Worm (Caenorhabditis elegans) whole organism, midembryonic: ENCODE results near the gene srh-268.

Experiments used
- T22C8.4 ChIP-seq: fragments of 200-800 bp; sonication (Bioruptor generic); IDR thresholded peaks from 2 replicates; pipeline ENCODE4 v1.3.6; 2022; ENCODE audit warnings: missing genetic modification characterization, missing compliant biosample characterization
- cog-1 ChIP-seq: sonication (generic microtip); optimal IDR thresholded peaks from 2 replicates; lab custom pipeline; 2016; ENCODE audit warnings: missing genetic modification characterization, missing compliant biosample characterization
- flt-1 ChIP-seq: fragments of 200-800 bp; sonication (Bioruptor generic); IDR thresholded peaks from 2 replicates; pipeline ENCODE4 v1.3.6; 2022; ENCODE audit warnings: missing genetic modification characterization, missing compliant biosample characterization
- klf-2 ChIP-seq: fragments of 200-800 bp; sonication (Bioruptor generic); conservative IDR thresholded peaks from 2 replicates; pipeline ENCODE4 v1.3.6; 2022; ENCODE audit warnings: missing genetic modification reagents, missing genetic modification characterization, missing compliant biosample characterization
- med-1 ChIP-seq: sonication (generic microtip); optimal IDR thresholded peaks from 2 replicates; lab custom pipeline; 2017; ENCODE audit warnings: missing genetic modification characterization, mild to moderate bottlenecking, missing compliant biosample characterization, antibody characterized with exemption, missing genetic modification reagents; ENCODE audit not compliant: insufficient read depth
- ref-1 ChIP-seq: fragments of 200-800 bp; sonication (Bioruptor generic); conservative IDR thresholded peaks from 2 replicates; pipeline ENCODE4 v1.3.6; 2022; ENCODE audit warnings: missing genetic modification reagents, missing genetic modification characterization, missing compliant biosample characterization
- tab-1 ChIP-seq: fragments of 200-800 bp; sonication (Bioruptor generic); IDR thresholded peaks from 2 replicates; pipeline ENCODE4 v1.3.6; 2022; ENCODE audit warnings: missing genetic modification characterization, missing compliant biosample characterization
- ztf-23 ChIP-seq: fragments of 200-800 bp; sonication (Bioruptor generic); IDR thresholded peaks from 2 replicates; pipeline ENCODE4 v1.3.6; 2022; ENCODE audit warnings: missing genetic modification reagents, missing genetic modification characterization, missing compliant biosample characterization
- ztf-29 ChIP-seq: fragments of 200-800 bp; sonication (Bioruptor generic); IDR thresholded peaks from 2 replicates; pipeline ENCODE4 v1.3.6; 2022; ENCODE audit warnings: missing genetic modification reagents, missing genetic modification characterization, missing compliant biosample characterization

srh-268 gene

DNA sequence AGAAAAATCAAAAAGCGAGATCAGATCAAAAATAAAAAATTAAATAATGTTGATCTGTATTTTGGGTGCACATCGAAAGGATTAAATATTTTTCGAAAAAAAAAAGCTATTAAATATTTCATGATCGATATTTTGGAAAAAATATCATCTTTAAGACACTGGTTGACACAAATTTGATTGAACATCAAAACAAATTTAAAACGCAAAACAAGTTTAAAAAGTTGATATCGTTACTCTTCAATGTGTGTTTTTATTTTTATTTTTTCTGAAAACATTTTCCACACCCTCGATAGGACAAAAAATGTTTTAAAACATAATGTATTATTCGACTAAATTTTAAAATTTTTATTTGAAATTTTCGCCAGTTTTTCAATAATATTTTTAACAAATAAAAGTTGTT, 1.1 kb upstream of the srh-268 start, which contains the start of gene C54F6.12:
Gene C54F6.12 (minus strand): TSS at position 101 of the 400 bp plus-strand sequence.
- TF ChIP-seq T22C8.4 (GFP tag; lab: Robert Waterston, UW), result no peak
- TF ChIP-seq ref-1 (GFP tag; lab: Robert Waterston, UW), result no peak
- no peak for TF ChIP-seq tab-1 (GFP tag; lab: Robert Waterston, UW)
- TF ChIP-seq flt-1, result no peak
- TF ChIP-seq ztf-29 (GFP tag; lab: Robert Waterston, UW), result no peak
- TF ChIP-seq klf-2, result no peak
- TF ChIP-seq ztf-23 (GFP tag; lab: Robert Waterston, UW), result no peak
- no peak for TF ChIP-seq med-1
- no peak for TF ChIP-seq cog-1 (tag; lab: Kevin White, UChicago)

ce11 chrV:7543728-7544127, 4.6 kb downstream of the srh-268 start:
- no peak for TF ChIP-seq tab-1 (GFP tag; lab: Robert Waterston, UW)
- no peak for TF ChIP-seq ztf-29 (GFP tag; lab: Robert Waterston, UW)
- TF ChIP-seq ref-1 (GFP tag; lab: Robert Waterston, UW), result no peak
- no peak for TF ChIP-seq klf-2
- no peak for TF ChIP-seq flt-1
- TF ChIP-seq cog-1 (tag; lab: Kevin White, UChicago), result no peak
- TF ChIP-seq T22C8.4 (GFP tag; lab: Robert Waterston, UW), result no peak
- TF ChIP-seq ztf-23 (GFP tag; lab: Robert Waterston, UW), result no peak
- no peak for TF ChIP-seq med-1

DNA sequence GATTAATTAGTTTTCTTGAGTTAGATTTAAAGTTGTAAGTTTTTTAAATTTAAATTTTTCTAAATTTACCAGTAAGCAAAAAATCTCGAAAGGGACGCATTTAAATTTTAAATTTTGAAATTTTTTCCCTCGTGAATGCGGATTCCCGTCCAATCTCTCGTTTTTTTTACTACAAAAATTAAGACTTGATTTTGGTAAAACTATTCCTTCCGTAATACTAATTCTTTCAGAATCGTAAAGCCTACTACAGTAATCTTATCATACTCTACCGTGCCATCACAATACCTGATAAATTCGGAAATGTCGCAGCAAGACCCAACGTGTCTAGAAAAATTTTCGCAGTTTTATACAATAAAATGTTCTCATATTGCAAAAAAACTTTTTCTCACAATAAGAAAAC, 6.1 kb downstream of the srh-268 start, which contains the start of the genes C54F6.19 and nhx-3:
Gene C54F6.19 (plus strand): TSS at position 301 of the 400 bp plus-strand sequence.
Gene nhx-3 (minus strand): TSS at position 337 of the 400 bp plus-strand sequence.
- no peak for TF ChIP-seq med-1
- TF ChIP-seq cog-1 (tag; lab: Kevin White, UChicago), result no peak
- TF ChIP-seq flt-1, result no peak
- TF ChIP-seq T22C8.4 (GFP tag; lab: Robert Waterston, UW), result no peak
- TF ChIP-seq ztf-23 (GFP tag; lab: Robert Waterston, UW), result no peak
- TF ChIP-seq klf-2, result no peak
- TF ChIP-seq tab-1 (GFP tag; lab: Robert Waterston, UW), result no peak
- TF ChIP-seq ztf-29 (GFP tag; lab: Robert Waterston, UW), result no peak
- no peak for TF ChIP-seq ref-1 (GFP tag; lab: Robert Waterston, UW)

DNA sequence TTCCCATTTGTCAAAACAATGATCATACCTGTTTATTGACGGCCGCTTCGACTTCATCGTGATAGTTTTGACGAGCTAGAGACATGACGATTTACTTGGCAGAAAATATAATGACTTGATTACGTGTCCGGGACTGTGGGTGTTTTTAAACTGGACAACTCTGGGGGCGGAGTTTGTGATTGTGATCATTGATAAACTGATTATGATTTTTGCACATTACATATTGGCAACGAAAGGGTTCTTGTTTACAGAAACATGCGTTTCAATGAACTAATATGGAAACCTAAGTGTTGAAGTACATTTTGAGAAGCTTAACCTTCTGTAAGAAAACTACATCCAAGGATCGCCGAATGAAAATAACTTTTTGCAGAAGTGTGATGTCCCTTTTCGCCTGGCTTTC, 8.4 kb downstream of the srh-268 start, which contains the start of gene ftn-1:
Gene ftn-1 (minus strand): TSS at position 101 of the 400 bp plus-strand sequence.
- TF ChIP-seq flt-1 (no peak), med-1 (no peak), T22C8.4 (GFP tag; lab: Robert Waterston, UW) (no peak), ztf-29 (GFP tag; lab: Robert Waterston, UW) (no peak), ztf-23 (GFP tag; lab: Robert Waterston, UW) (no peak), tab-1 (GFP tag; lab: Robert Waterston, UW) (no peak), ref-1 (GFP tag; lab: Robert Waterston, UW) (no peak), cog-1 (tag; lab: Kevin White, UChicago) (no peak), klf-2 (no peak)

DNA sequence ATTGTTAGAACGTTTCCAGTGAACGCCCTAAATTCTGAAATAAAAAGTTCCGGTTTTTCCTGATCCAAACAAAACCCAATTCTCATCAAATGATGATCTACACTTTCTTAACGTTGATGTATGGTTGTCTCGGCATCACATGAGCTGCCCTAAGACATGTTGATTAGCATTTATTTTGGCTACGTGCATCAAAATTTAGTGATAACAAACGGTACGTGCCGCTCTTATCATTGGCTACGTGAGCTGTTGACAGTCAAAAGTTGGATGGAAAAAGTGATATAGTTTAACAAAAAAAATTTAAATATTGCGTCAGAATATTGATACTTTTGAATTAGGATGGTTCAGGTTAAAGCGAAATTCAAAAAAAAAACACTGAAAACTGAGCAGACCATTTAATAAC, 8.9 kb downstream of the srh-268 start:
- TF ChIP-seq med-1, result no peak
- no peak for TF ChIP-seq T22C8.4 (GFP tag; lab: Robert Waterston, UW)
- TF ChIP-seq ref-1 (GFP tag; lab: Robert Waterston, UW), result no peak
- TF ChIP-seq klf-2, result no peak
- TF ChIP-seq flt-1, result no peak
- TF ChIP-seq ztf-23 (GFP tag; lab: Robert Waterston, UW), result no peak
- no peak for TF ChIP-seq ztf-29 (GFP tag; lab: Robert Waterston, UW)

DNA sequence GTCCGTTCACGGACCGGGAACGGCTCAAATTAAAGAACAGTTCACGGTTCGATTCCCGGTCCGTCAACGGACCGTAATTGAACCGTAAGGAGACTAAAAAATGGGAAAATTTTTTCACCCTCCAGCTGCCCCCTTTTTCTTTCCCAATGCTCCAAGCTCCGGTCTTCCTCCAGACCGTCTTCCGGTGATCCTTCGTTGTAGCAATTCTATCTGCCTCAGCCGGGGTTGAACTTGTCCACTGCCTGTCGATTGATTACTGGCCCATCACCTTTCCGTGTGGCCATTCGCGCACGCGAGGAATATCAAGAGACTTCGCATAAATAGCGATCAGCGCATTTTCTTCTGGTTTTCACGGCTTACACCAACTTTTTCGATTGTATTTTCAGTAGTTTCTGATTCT, 9.4 kb downstream of the srh-268 start:
- TF ChIP-seq klf-2 (peak; percentile 59; the same call in 1 of the 2 replicates), flt-1 (peak; percentile 89), ztf-23 (GFP tag; lab: Robert Waterston, UW) (peak; percentile 81), tab-1 (GFP tag; lab: Robert Waterston, UW) (peak; percentile 79)

DNA sequence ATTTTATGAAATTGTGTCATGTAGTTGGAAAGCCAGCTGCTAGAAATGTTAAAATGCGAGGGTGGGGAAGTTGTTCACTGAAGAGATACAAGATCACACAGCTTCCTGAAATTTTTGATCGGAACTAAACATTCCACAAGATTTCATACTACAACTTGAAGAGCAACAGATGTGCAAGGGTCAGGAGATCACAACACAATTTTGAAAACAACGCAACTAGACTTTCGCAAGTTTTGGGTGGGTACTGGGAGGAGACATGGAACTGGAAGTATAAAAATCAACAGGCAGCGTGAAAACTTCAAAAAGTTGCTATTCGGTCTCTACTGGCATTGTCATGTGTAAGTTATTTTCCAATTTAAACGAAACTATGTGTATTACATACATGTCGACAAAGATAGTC, 12.7 kb downstream of the srh-268 start, which contains the start of gene F19F10.3:
Gene F19F10.3 (plus strand): TSS at position 301 of the 400 bp plus-strand sequence.
- TF ChIP-seq klf-2 (no peak), cog-1 (tag; lab: Kevin White, UChicago) (no peak), ztf-23 (GFP tag; lab: Robert Waterston, UW) (no peak), ztf-29 (GFP tag; lab: Robert Waterston, UW) (no peak), flt-1 (no peak), ref-1 (GFP tag; lab: Robert Waterston, UW) (no peak), tab-1 (GFP tag; lab: Robert Waterston, UW) (no peak), med-1 (no peak), T22C8.4 (GFP tag; lab: Robert Waterston, UW) (no peak)

DNA sequence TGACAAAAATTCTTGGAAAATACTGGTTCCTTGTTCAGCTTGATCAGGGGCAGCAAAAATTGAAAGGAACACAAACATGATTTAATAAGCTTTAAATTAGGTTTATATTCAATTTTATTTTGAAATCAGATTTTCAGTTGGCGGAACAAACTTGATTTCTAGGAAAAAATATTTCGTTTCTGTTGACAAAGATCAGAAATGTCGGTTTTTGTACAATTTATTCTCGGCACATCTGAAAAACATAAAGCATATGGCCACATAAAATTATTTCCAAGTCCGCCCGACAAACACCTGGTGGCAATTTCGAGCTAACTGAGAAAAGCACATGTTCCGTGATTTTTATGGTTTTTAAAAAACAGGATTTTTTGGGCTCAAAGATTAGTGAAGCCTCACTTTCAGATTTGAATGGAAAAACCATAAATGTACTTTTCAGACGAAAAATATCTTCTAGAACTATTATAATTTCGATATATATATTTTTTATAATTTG, 14.8 kb downstream of the srh-268 start, which contains the start of gene ttr-10:
Gene ttr-10 (minus strand): TSS at position 51 of the 490 bp plus-strand sequence.
- no peak for TF ChIP-seq klf-2
- no peak for TF ChIP-seq tab-1 (GFP tag; lab: Robert Waterston, UW)
- TF ChIP-seq ref-1 (GFP tag; lab: Robert Waterston, UW), result no peak

ce11 chrV:7555875-7556274, 16.8 kb downstream of the srh-268 start:
- TF ChIP-seq ztf-29 (GFP tag; lab: Robert Waterston, UW), result no peak
- TF ChIP-seq ref-1 (GFP tag; lab: Robert Waterston, UW), result no peak
- no peak for TF ChIP-seq ztf-23 (GFP tag; lab: Robert Waterston, UW)
- no peak for TF ChIP-seq T22C8.4 (GFP tag; lab: Robert Waterston, UW)
- no peak for TF ChIP-seq cog-1 (tag; lab: Kevin White, UChicago)
- TF ChIP-seq klf-2, result no peak
- no peak for TF ChIP-seq med-1
- no peak for TF ChIP-seq flt-1

DNA sequence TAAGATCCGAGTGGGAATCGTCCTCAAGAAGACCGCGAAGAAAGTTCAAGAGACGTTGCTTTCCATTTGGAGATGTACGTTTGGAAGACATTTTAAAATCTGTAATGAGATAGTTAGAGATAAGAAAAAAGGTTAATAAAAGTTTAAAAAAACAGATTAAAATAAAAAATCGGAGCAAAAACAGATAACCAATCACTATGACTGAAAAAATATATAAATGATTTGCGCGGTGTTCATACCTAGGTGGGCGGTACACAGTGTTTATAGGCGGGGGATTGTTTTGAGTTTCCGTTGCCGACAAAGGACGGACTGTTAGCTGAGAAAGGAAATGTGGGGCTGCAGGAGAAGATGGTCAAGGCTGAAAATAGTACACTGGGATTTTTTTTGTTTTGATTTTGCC, 19.6 kb downstream of the srh-268 start, which contains the start of gene ets-7:
Gene ets-7 (minus strand): TSS at position 101 of the 400 bp plus-strand sequence.
- TF ChIP-seq ref-1 (GFP tag; lab: Robert Waterston, UW) (no peak), flt-1 (no peak), T22C8.4 (GFP tag; lab: Robert Waterston, UW) (no peak), med-1 (no peak), klf-2 (no peak), ztf-29 (GFP tag; lab: Robert Waterston, UW) (no peak), cog-1 (tag; lab: Kevin White, UChicago) (no peak), ztf-23 (GFP tag; lab: Robert Waterston, UW) (no peak), tab-1 (GFP tag; lab: Robert Waterston, UW) (no peak)
